Worm (Caenorhabditis elegans) whole organism, young adult: Measurements from ENCODE around the gene tlk-1.

Experiments used
- B0019.2 ChIP-seq: fragments of 200-800 bp; sonication (Bioruptor generic); conservative IDR thresholded peaks from 2 replicates; pipeline ENCODE4 v1.3.6; 2022; ENCODE audit warnings: missing genetic modification reagents, missing genetic modification characterization, missing compliant biosample characterization
- B0336.3 ChIP-seq: fragments of 200-800 bp; sonication (Bioruptor generic); IDR thresholded peaks from 2 replicates; pipeline ENCODE4 v1.3.6; 2022; ENCODE audit warnings: missing genetic modification characterization, missing compliant biosample characterization
- C06A6.2 ChIP-seq: fragments of 200-800 bp; sonication (Bioruptor generic); conservative IDR thresholded peaks from 2 replicates; pipeline ENCODE4 v1.3.6; 2022; ENCODE audit warnings: missing genetic modification characterization, missing compliant biosample characterization
- F10E7.11 ChIP-seq: sonication (generic microtip); optimal IDR thresholded peaks from 2 replicates; lab custom pipeline; 2017; ENCODE audit warnings: mild to moderate bottlenecking, missing genetic modification characterization, moderate library complexity, missing compliant biosample characterization
- F39B2.1 ChIP-seq: fragments of 200-800 bp; sonication (Bioruptor generic); IDR thresholded peaks from 2 replicates; pipeline ENCODE4 v1.3.6; 2022; ENCODE audit warnings: missing genetic modification reagents, missing genetic modification characterization, missing compliant biosample characterization
- K11D2.4 ChIP-seq: fragments of 200-800 bp; sonication (Bioruptor generic); IDR thresholded peaks from 2 replicates; pipeline ENCODE4 v1.3.6; 2022; ENCODE audit warnings: missing genetic modification reagents, missing genetic modification characterization, missing compliant biosample characterization
- Y53G8AR.9 ChIP-seq: fragments of 200-800 bp; sonication (Bioruptor generic); conservative IDR thresholded peaks from 2 replicates; pipeline ENCODE4 v1.3.6; 2022; ENCODE audit warnings: missing genetic modification reagents, missing genetic modification characterization, missing compliant biosample characterization
- Y56A3A.18 ChIP-seq: fragments of 200-800 bp; sonication (Bioruptor generic); IDR thresholded peaks from 2 replicates; pipeline ENCODE4 v1.3.6; 2022; ENCODE audit warnings: missing genetic modification reagents, missing genetic modification characterization, missing compliant biosample characterization
- ama-1 ChIP-seq, 3 experiments: fragments of 150-350 bp in 1 of 3; sonication (generic microtip) in 2 of 3; optimal IDR thresholded peaks; 2 replicates each; lab custom pipeline; 2014 to 2018; ENCODE audit warnings: missing biosample characterization in 2 of 3, missing genetic modification characterization in 2 of 3, missing genetic modification reagents in 2 of 3
- bed-1 ChIP-seq: fragments of 200-800 bp; sonication (Bioruptor generic); IDR thresholded peaks from 2 replicates; pipeline ENCODE4 v1.3.6; 2022; ENCODE audit warnings: missing genetic modification reagents, missing genetic modification characterization, missing compliant biosample characterization
- ccch-3 ChIP-seq: fragments of 200-800 bp; sonication (Bioruptor generic); optimal IDR thresholded peaks from 2 replicates; lab custom pipeline; 2018; ENCODE audit warnings: mild to moderate bottlenecking, missing genetic modification characterization, missing compliant biosample characterization
- cebp-1 ChIP-seq, 2 experiments: fragments of 200-800 bp in 1 of 2; sonication (Bioruptor generic) in 1 of 2; sonication (generic microtip) in 1 of 2; IDR thresholded peaks in 1 of 2; optimal IDR thresholded peaks in 1 of 2; 2 replicates each; pipeline versions ENCODE4 v1.3.6 to Lab custom; 2017 to 2022; ENCODE audit warnings: missing compliant biosample characterization in 2 of 2, missing genetic modification characterization in 2 of 2, mild to moderate bottlenecking in 1 of 2, missing genetic modification reagents in 1 of 2, moderate library complexity in 1 of 2
- ceh-91 ChIP-seq: fragments of 200-800 bp; sonication (Bioruptor generic); IDR thresholded peaks from 2 replicates; pipeline ENCODE4 v1.3.6; 2022; ENCODE audit warnings: missing genetic modification reagents, missing genetic modification characterization, missing compliant biosample characterization
- ekl-4 ChIP-seq: fragments of 200-800 bp; sonication (Bioruptor generic); IDR thresholded peaks from 2 replicates; pipeline ENCODE4 v1.3.6; 2022; ENCODE audit warnings: missing genetic modification reagents, missing genetic modification characterization, missing compliant biosample characterization
- him-1 ChIP-seq: sonication (generic microtip); optimal IDR thresholded peaks from 2 replicates; lab custom pipeline; 2016; ENCODE audit warnings: missing genotype, missing genetic modification reagents, missing genetic modification characterization, missing compliant biosample characterization
- hmg-1.2 ChIP-seq: fragments of 200-800 bp; sonication (Bioruptor generic); IDR thresholded peaks from 2 replicates; pipeline ENCODE4 v1.3.6; 2022; ENCODE audit warnings: missing genetic modification reagents, missing genetic modification characterization, missing compliant biosample characterization
- hrde-1 ChIP-seq: sonication (generic microtip); optimal IDR thresholded peaks from 2 replicates; lab custom pipeline; 2016; ENCODE audit warnings: missing genetic modification characterization, mild to moderate bottlenecking, missing compliant biosample characterization, moderate library complexity, missing genotype, missing genetic modification reagents, borderline replicate concordance
- let-607 ChIP-seq, 2 experiments: fragments of 200-800 bp in 1 of 2; sonication (Bioruptor generic) in 1 of 2; sonication (generic microtip) in 1 of 2; optimal IDR thresholded peaks; 2 replicates each; lab custom pipeline; 2016 to 2018; ENCODE audit warnings: mild to moderate bottlenecking in 2 of 2, missing compliant biosample characterization in 2 of 2, missing genetic modification characterization in 2 of 2, moderate library complexity in 2 of 2, missing genotype in 1 of 2
- lin-40 ChIP-seq: sonication (generic microtip); optimal IDR thresholded peaks from 2 replicates; lab custom pipeline; 2016; ENCODE audit warnings: missing genetic modification characterization, mild to moderate bottlenecking, missing compliant biosample characterization, missing genotype, missing genetic modification reagents
- lin-54 ChIP-seq: fragments of 200-800 bp; sonication (Bioruptor generic); optimal IDR thresholded peaks from 2 replicates; lab custom pipeline; 2018; ENCODE audit warnings: mild to moderate bottlenecking, missing genetic modification characterization, missing compliant biosample characterization
- lir-1 ChIP-seq: fragments of 200-800 bp; sonication (Bioruptor generic); conservative IDR thresholded peaks from 2 replicates; pipeline ENCODE4 v1.3.6; 2022; ENCODE audit warnings: missing genetic modification reagents, missing genetic modification characterization, missing compliant biosample characterization
- madf-3 ChIP-seq: fragments of 200-800 bp; sonication (Bioruptor generic); IDR thresholded peaks from 2 replicates; pipeline ENCODE4 v1.3.6; 2022; ENCODE audit warnings: missing genetic modification reagents, missing genetic modification characterization, missing compliant biosample characterization
- madf-6 ChIP-seq: fragments of 200-800 bp; sonication (Bioruptor generic); IDR thresholded peaks from 2 replicates; pipeline ENCODE4 v1.3.6; 2022; ENCODE audit warnings: missing genetic modification reagents, missing genetic modification characterization, missing compliant biosample characterization
- madf-8 ChIP-seq: fragments of 200-800 bp; sonication (Bioruptor generic); conservative IDR thresholded peaks from 2 replicates; pipeline ENCODE4 v1.3.6; 2022; ENCODE audit warnings: missing genetic modification reagents, missing genetic modification characterization, missing compliant biosample characterization
- nhr-179 ChIP-seq: sonication (generic microtip); optimal IDR thresholded peaks from 2 replicates; lab custom pipeline; 2016; ENCODE audit warnings: mild to moderate bottlenecking, missing genetic modification characterization, missing compliant biosample characterization
- nhr-80 ChIP-seq: sonication (generic microtip); optimal IDR thresholded peaks from 2 replicates; lab custom pipeline; 2016; ENCODE audit warnings: missing genetic modification characterization, missing compliant biosample characterization
- repo-1 ChIP-seq: sonication (generic microtip); optimal IDR thresholded peaks from 2 replicates; lab custom pipeline; 2017; ENCODE audit warnings: mild to moderate bottlenecking, missing genetic modification characterization, missing compliant biosample characterization
- sdz-38 ChIP-seq: sonication (generic microtip); optimal IDR thresholded peaks from 2 replicates; lab custom pipeline; 2016; ENCODE audit warnings: missing genotype, missing genetic modification characterization, missing compliant biosample characterization
- sea-2 ChIP-seq: fragments of 200-800 bp; sonication (Bioruptor generic); IDR thresholded peaks from 2 replicates; pipeline ENCODE4 v1.3.6; 2022; ENCODE audit warnings: missing genetic modification characterization, missing compliant biosample characterization
- snpc-3.4 ChIP-seq: sonication (generic microtip); optimal IDR thresholded peaks from 2 replicates; lab custom pipeline; 2017; ENCODE audit warnings: missing genetic modification characterization, mild to moderate bottlenecking, missing compliant biosample characterization, antibody characterized with exemption, moderate library complexity, missing genotype, missing genetic modification reagents
- snpc-4 ChIP-seq, 5 experiments: fragments of 150-350 bp in 1 of 5; sonication (generic microtip) in 4 of 5; optimal IDR thresholded peaks; 2 replicates each; lab custom pipeline; 2014 to 2018; ENCODE audit warnings: missing genetic modification characterization in 5 of 5, missing biosample characterization in 3 of 5, antibody characterized with exemption in 2 of 5, mild to moderate bottlenecking in 2 of 5, missing compliant biosample characterization in 2 of 5, missing genotype in 2 of 5, moderate library complexity in 2 of 5, missing genetic modification reagents in 1 of 5
- somi-1 ChIP-seq: fragments of 200-800 bp; sonication (Bioruptor generic); optimal IDR thresholded peaks from 2 replicates; lab custom pipeline; 2018; ENCODE audit warnings: mild to moderate bottlenecking, missing genetic modification characterization, missing compliant biosample characterization
- tbp1 ChIP-seq: fragments of 200-800 bp; sonication (Bioruptor generic); optimal IDR thresholded peaks from 2 replicates; lab custom pipeline; 2018; ENCODE audit warnings: mild to moderate bottlenecking, missing genetic modification characterization, missing compliant biosample characterization
- ztf-22 ChIP-seq: fragments of 200-800 bp; sonication (Bioruptor generic); optimal IDR thresholded peaks from 2 replicates; lab custom pipeline; 2018; ENCODE audit warnings: mild to moderate bottlenecking, missing genetic modification characterization, moderate library complexity, missing compliant biosample characterization
- ztf-25 ChIP-seq: fragments of 200-800 bp; sonication (Bioruptor generic); IDR thresholded peaks from 2 replicates; pipeline ENCODE4 v1.3.6; 2022; ENCODE audit warnings: missing genetic modification reagents, missing genetic modification characterization, missing compliant biosample characterization
- ztf-26 ChIP-seq: sonication (generic microtip); optimal IDR thresholded peaks from 2 replicates; lab custom pipeline; 2017; ENCODE audit warnings: missing genetic modification characterization, missing compliant biosample characterization

Gene tlk-1

DNA sequence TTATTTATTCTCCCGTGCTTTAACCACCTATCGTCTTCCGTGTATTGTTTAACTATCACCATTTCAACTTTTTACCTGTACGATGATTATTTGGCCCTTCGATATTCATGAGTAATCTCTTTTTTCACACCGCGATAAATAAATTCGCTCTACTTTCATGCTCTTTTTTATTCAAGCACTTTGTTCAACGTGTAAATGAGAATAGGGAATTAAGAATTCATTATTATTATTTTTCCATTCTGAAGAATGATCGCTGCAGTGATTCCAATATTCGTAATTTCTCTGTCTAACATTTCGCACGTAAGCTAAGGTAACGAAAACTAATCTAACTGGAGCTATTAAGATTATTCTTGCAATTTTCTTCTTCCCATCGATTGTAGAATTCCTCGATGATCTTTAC, 49.0 kb downstream of the tlk-1 start, which contains the start of gene T05G5.4 (continued):
- TF ChIP-seq madf-3 (GFP tag; lab: Robert Waterston, UW), result 0 out of 2 replicates have a peak, but pooled peaks have one; percentile 38
- TF ChIP-seq ztf-25 (GFP tag; lab: Robert Waterston, UW), result 0 out of 2 replicates have a peak, but pooled peaks have one; percentile 23
- peak; percentile 4 for TF ChIP-seq snpc-3.4 (tag; lab: Kevin White, UChicago)
- 0 out of 2 replicates have a peak, but pooled peaks have one; percentile 47 for TF ChIP-seq B0336.3 (GFP tag; lab: Robert Waterston, UW)
- no peak for TF ChIP-seq B0019.2 (GFP tag; lab: Robert Waterston, UW)

DNA sequence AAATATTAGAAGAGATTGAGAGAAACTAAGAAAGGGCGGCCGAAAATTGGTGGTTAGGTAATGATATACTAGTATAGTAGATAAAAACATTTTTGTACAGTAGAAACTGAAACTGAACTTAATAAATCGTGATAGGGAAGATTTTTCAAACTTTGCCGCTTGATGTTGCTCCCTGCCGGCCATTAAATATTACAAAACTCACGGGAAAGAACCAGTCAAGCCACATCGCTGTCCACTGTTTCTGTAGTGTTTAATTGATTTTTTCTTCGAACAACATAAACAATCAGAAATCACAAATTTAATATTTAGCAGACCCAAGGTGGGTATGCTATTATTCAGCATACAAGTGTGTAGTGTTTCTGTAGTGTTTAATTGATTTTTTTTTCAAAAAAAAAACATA, 51.4 kb downstream of the tlk-1 start, which contains the start of gene T05G5.5:
T05G5.5 (minus strand) TSS at position 359 of the 400 bp plus-strand sequence.
- TF ChIP-seq repo-1 (tag; lab: Kevin White, UChicago) (peak; percentile 65), madf-6 (GFP tag; lab: Robert Waterston, UW) (peak; percentile 28; the same call in 1 of the 2 replicates), K11D2.4 (GFP tag; lab: Robert Waterston, UW) (no peak), lir-1 (GFP tag; lab: Robert Waterston, UW) (no peak), lin-54 (peak; percentile 36), ekl-4 (0 out of 2 replicates have a peak, but pooled peaks have one; percentile 18), hrde-1 (no peak), Y53G8AR.9 (peak; percentile 68; the same call in 1 of the 2 replicates), cebp-1 (GFP tag; IDR thresholded peaks at IDR 0.05; lab: Robert Waterston, UW) (no peak), cebp-1 (tag; optimal IDR thresholded peaks at IDR 0.05; lab: Kevin White, UChicago) (no peak), tbp1 (GFP tag; lab: Kevin White, UChicago) (no peak), sea-2 (GFP tag; lab: Robert Waterston, UW) (no peak), Y56A3A.18 (GFP tag; lab: Robert Waterston, UW) (peak; percentile 44; the same call in 1 of the 2 replicates), nhr-80 (tag; lab: Kevin White, UChicago) (peak; percentile 28), ztf-22 (GFP tag; lab: Kevin White, UChicago) (no peak)

DNA sequence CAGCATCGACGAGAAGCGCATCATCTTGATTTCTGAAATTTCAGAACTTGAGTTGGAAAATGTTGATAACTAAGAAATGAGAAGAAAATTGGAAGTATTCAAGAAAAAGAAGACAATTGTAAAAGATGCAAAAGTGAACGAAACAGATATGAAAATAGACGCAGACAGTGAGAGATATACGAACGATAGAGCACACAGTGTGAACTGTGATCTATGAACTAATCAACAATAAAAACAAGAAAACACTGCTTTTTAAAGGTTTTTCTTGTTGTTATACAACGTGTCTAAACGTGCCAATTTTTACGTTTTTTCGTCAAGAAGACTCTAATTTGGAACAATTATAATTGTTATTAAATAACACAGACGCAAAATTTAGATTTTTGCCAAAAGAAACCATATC, 53.2 kb downstream of the tlk-1 start, which contains the start of gene ech-6:
ech-6 (minus strand) TSS at position 32 of the 400 bp plus-strand sequence.
- TF ChIP-seq nhr-80 (tag; lab: Kevin White, UChicago), result peak; percentile 67
- TF ChIP-seq somi-1 (GFP tag; lab: Kevin White, UChicago), result no peak
- no peak for TF ChIP-seq snpc-4 (GFP tag; optimal IDR thresholded peaks at IDR 0.05; lab: Kevin White, UChicago)
- peak in 1 of 4 experiments; percentile 28 for TF ChIP-seq snpc-4 (tag; optimal IDR thresholded peaks at IDR 0.05; lab: Kevin White, UChicago)
- no peak for TF ChIP-seq madf-8 (GFP tag; lab: Robert Waterston, UW)
- TF ChIP-seq Y53G8AR.9, result no peak
- peak; percentile 58; the same call in 1 of the 2 replicates for TF ChIP-seq hmg-1.2 (GFP tag; lab: Robert Waterston, UW)
- TF ChIP-seq ccch-3 (GFP tag; lab: Kevin White, UChicago), result no peak
- TF ChIP-seq ama-1 (optimal IDR thresholded peaks at IDR 0.05; lab: Kevin White, UChicago), result peak; percentile 33
- no peak for TF ChIP-seq ama-1 (GFP tag; optimal IDR thresholded peaks at IDR 0.05; lab: Kevin White, UChicago)
- TF ChIP-seq lin-40 (tag; lab: Kevin White, UChicago), result peak; percentile 37
- peak in 1 of 2 experiments; percentile 29 for TF ChIP-seq let-607 (tag; optimal IDR thresholded peaks at IDR 0.05; lab: Kevin White, UChicago)

DNA sequence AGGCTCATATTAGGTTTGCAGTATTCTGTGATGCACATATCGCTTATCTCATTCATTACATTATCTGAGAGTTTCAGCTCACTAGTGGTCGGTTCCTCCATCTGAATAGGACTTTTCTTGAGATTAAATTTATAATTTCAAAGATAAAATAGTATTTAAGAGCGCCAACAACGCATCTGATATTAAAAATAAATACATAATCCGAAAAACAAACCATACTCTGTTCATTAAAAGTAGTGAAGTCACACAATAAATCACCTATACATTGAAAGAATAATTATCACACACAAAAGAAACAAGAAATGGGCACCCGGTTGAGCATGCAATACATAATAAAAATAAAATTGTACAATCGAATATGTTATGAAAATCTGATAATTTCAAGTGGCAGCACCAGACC, 57.7 kb downstream of the tlk-1 start, which contains the start of gene vps-53:
vps-53 (minus strand) TSS at position 101 of the 400 bp plus-strand sequence.
- no peak for TF ChIP-seq ztf-26
- no peak for TF ChIP-seq ccch-3 (GFP tag; lab: Kevin White, UChicago)
- TF ChIP-seq lir-1 (GFP tag; lab: Robert Waterston, UW), result no peak
- TF ChIP-seq ztf-25 (GFP tag; lab: Robert Waterston, UW), result no peak
- TF ChIP-seq F39B2.1 (GFP tag; lab: Robert Waterston, UW), result no peak
- no peak for TF ChIP-seq him-1 (tag; lab: Kevin White, UChicago)
- no peak for TF ChIP-seq bed-1
- no peak for TF ChIP-seq sdz-38 (tag; lab: Kevin White, UChicago)
- no peak for TF ChIP-seq ceh-91 (GFP tag; lab: Robert Waterston, UW)
- TF ChIP-seq F10E7.11 (tag; lab: Kevin White, UChicago), result no peak
- TF ChIP-seq nhr-179 (tag; lab: Kevin White, UChicago), result no peak
- no peak for TF ChIP-seq ztf-22 (GFP tag; lab: Kevin White, UChicago)
- TF ChIP-seq C06A6.2 (GFP tag; lab: Robert Waterston, UW), result no peak
